Worm (Caenorhabditis elegans) whole organism, L4 larva: ENCODE data around the gene cutl-23.
A peak's percentile ranks its signal among the peaks of the same experiment; 100 is the strongest.

ENCODE experiments used
- R02D3.7 ChIP-seq: fragments of 150-350 bp; sonication (generic microtip); optimal IDR thresholded peaks from 3 replicates; lab custom pipeline; 2014; ENCODE audit warnings: missing biosample characterization, missing genetic modification characterization
- T26A8.4 ChIP-seq: fragments of 200-800 bp; sonication (Bioruptor generic); IDR thresholded peaks from 2 replicates; pipeline ENCODE4 v1.3.6; 2022; ENCODE audit warnings: missing genetic modification characterization, missing compliant biosample characterization
- Y105C5A.15 ChIP-seq: fragments of 200-800 bp; sonication (Bioruptor generic); IDR thresholded peaks from 2 replicates; pipeline ENCODE4 v1.3.6; 2022; ENCODE audit warnings: missing genetic modification characterization, missing compliant biosample characterization
- Y5F2A.4 ChIP-seq: fragments of 200-800 bp; sonication (Bioruptor generic); optimal IDR thresholded peaks from 2 replicates; lab custom pipeline; 2018; ENCODE audit warnings: mild to moderate bottlenecking, missing genetic modification characterization, missing compliant biosample characterization
- Y75B8A.6 ChIP-seq: fragments of 200-800 bp; sonication (Bioruptor generic); IDR thresholded peaks from 2 replicates; pipeline ENCODE4 v1.3.6; 2022; ENCODE audit warnings: missing genetic modification reagents, missing genetic modification characterization, missing compliant biosample characterization
- ZK337.2 ChIP-seq: fragments of 200-800 bp; sonication (Bioruptor generic); IDR thresholded peaks from 2 replicates; pipeline ENCODE4 v1.3.6; 2022; ENCODE audit warnings: missing genetic modification reagents, missing genetic modification characterization, missing compliant biosample characterization
- aly-2 ChIP-seq: sonication (generic microtip); optimal IDR thresholded peaks from 2 replicates; lab custom pipeline; 2018; ENCODE audit warnings: missing biosample characterization, missing genetic modification characterization
- arid-1 ChIP-seq: fragments of 200-800 bp; sonication (Bioruptor generic); conservative IDR thresholded peaks from 2 replicates; pipeline ENCODE4 v1.3.6; 2022; ENCODE audit warnings: missing genetic modification reagents, missing genetic modification characterization, missing compliant biosample characterization
- ceh-20 ChIP-seq: fragments of 200-800 bp; sonication (Bioruptor generic); IDR thresholded peaks from 2 replicates; pipeline ENCODE4 v1.3.6; 2022; ENCODE audit warnings: missing genetic modification reagents, missing genetic modification characterization, missing compliant biosample characterization
- ceh-28 ChIP-seq: fragments of 150-350 bp; optimal IDR thresholded peaks from 2 replicates; lab custom pipeline; 2014; ENCODE audit warnings: missing biosample characterization, missing genetic modification reagents, missing genetic modification characterization
- ceh-32 ChIP-seq: sonication (generic microtip); optimal IDR thresholded peaks from 2 replicates; lab custom pipeline; 2016; ENCODE audit warnings: mild to moderate bottlenecking, missing genetic modification characterization, missing compliant biosample characterization; ENCODE audit not compliant: poor library complexity
- ceh-44 ChIP-seq: fragments of 200-800 bp; sonication (Bioruptor generic); IDR thresholded peaks from 2 replicates; pipeline ENCODE4 v1.3.6; 2022; ENCODE audit warnings: missing genetic modification reagents, missing genetic modification characterization, missing compliant biosample characterization
- ceh-82 ChIP-seq: sonication (generic microtip); optimal IDR thresholded peaks from 2 replicates; lab custom pipeline; 2017; ENCODE audit warnings: missing biosample characterization, missing genetic modification characterization
- cey-2 ChIP-seq: sonication (generic microtip); optimal IDR thresholded peaks from 3 replicates; lab custom pipeline; 2017; ENCODE audit warnings: missing genetic modification characterization, mild to moderate bottlenecking, missing compliant biosample characterization, antibody characterized with exemption, borderline replicate concordance; ENCODE audit not compliant: insufficient read depth
- ctbp-1 ChIP-seq: fragments of 200-800 bp; sonication (Bioruptor generic); IDR thresholded peaks from 2 replicates; pipeline ENCODE4 v1.3.6; 2022; ENCODE audit warnings: missing genetic modification reagents, missing genetic modification characterization, missing compliant biosample characterization
- daf-19 ChIP-seq: fragments of 200-800 bp; sonication (Bioruptor generic); conservative IDR thresholded peaks from 2 replicates; pipeline ENCODE4 v1.3.6; 2022; ENCODE audit warnings: missing genetic modification characterization, missing compliant biosample characterization
- daf-8 ChIP-seq: fragments of 200-800 bp; sonication (Bioruptor generic); IDR thresholded peaks from 2 replicates; pipeline ENCODE4 v1.3.6; 2022; ENCODE audit warnings: missing genetic modification characterization, missing compliant biosample characterization
- dmd-6 ChIP-seq: fragments of 200-800 bp; sonication (Bioruptor generic); IDR thresholded peaks from 2 replicates; pipeline ENCODE4 v1.3.6; 2022; ENCODE audit warnings: missing genetic modification reagents, missing genetic modification characterization, missing compliant biosample characterization
- dmd-9 ChIP-seq: fragments of 200-800 bp; sonication (Bioruptor generic); IDR thresholded peaks from 2 replicates; pipeline ENCODE4 v1.3.6; 2022; ENCODE audit warnings: missing genetic modification reagents, missing genetic modification characterization, missing compliant biosample characterization
- fkh-10 ChIP-seq: fragments of 150-350 bp; optimal IDR thresholded peaks from 2 replicates; lab custom pipeline; 2014; ENCODE audit warnings: missing biosample characterization, missing genetic modification reagents, missing genetic modification characterization
- fos-1 ChIP-seq: fragments of 150-350 bp; optimal IDR thresholded peaks from 2 replicates; lab custom pipeline; 2014; ENCODE audit warnings: missing biosample characterization, missing genetic modification characterization
- gei-8 ChIP-seq: fragments of 200-800 bp; sonication (Bioruptor generic); optimal IDR thresholded peaks from 2 replicates; lab custom pipeline; 2018; ENCODE audit warnings: mild to moderate bottlenecking, missing genetic modification characterization, missing compliant biosample characterization
- hlh-11 ChIP-seq: fragments of 200-800 bp; sonication (Bioruptor generic); optimal IDR thresholded peaks from 2 replicates; lab custom pipeline; 2018; ENCODE audit warnings: mild to moderate bottlenecking, missing genetic modification characterization, missing compliant biosample characterization
- hmg-1.1 ChIP-seq: fragments of 200-800 bp; sonication (Bioruptor generic); IDR thresholded peaks from 2 replicates; pipeline ENCODE4 v1.3.6; 2022; ENCODE audit warnings: missing genetic modification reagents, missing genetic modification characterization, missing compliant biosample characterization
- lin-15B ChIP-seq: fragments of 150-350 bp; sonication (generic microtip); optimal IDR thresholded peaks from 3 replicates; lab custom pipeline; 2014; ENCODE audit warnings: missing biosample characterization, missing genetic modification characterization
- lin-38 ChIP-seq: fragments of 200-800 bp; sonication (Bioruptor generic); IDR thresholded peaks from 2 replicates; pipeline ENCODE4 v1.3.6; 2022; ENCODE audit warnings: missing genetic modification reagents, missing genetic modification characterization, missing compliant biosample characterization
- lin-39 ChIP-seq: fragments of 150-350 bp; optimal IDR thresholded peaks from 2 replicates; lab custom pipeline; 2014; ENCODE audit warnings: missing biosample characterization, missing genetic modification reagents, missing genetic modification characterization
- lir-3 ChIP-seq: sonication (generic microtip); optimal IDR thresholded peaks from 2 replicates; lab custom pipeline; 2016; ENCODE audit warnings: mild to moderate bottlenecking, missing genetic modification characterization, missing compliant biosample characterization
- madf-5 ChIP-seq, 2 experiments: fragments of 200-800 bp; sonication (Bioruptor generic); IDR thresholded peaks; 2 replicates each; pipeline ENCODE4 v1.3.6; 2022; ENCODE audit warnings: missing compliant biosample characterization in 2 of 2, missing genetic modification characterization in 2 of 2
- mes-2 ChIP-seq: sonication (generic microtip); optimal IDR thresholded peaks from 2 replicates; lab custom pipeline; 2016; ENCODE audit warnings: missing genotype, mild to moderate bottlenecking, missing genetic modification characterization, missing compliant biosample characterization; ENCODE audit not compliant: poor library complexity, severe bottlenecking
- mxl-2 ChIP-seq: fragments of 200-800 bp; sonication (Bioruptor generic); conservative IDR thresholded peaks from 2 replicates; pipeline ENCODE4 v1.3.6; 2022; ENCODE audit warnings: missing genetic modification reagents, missing genetic modification characterization, missing compliant biosample characterization
- mxl-3 ChIP-seq: fragments of 200-800 bp; sonication (Bioruptor generic); optimal IDR thresholded peaks from 2 replicates; lab custom pipeline; 2018; ENCODE audit warnings: mild to moderate bottlenecking, missing genetic modification characterization, missing compliant biosample characterization
- nhr-102 ChIP-seq: sonication (generic microtip); optimal IDR thresholded peaks from 2 replicates; lab custom pipeline; 2016; ENCODE audit warnings: mild to moderate bottlenecking, missing genetic modification characterization, moderate library complexity, missing compliant biosample characterization
- nhr-111 ChIP-seq: fragments of 200-800 bp; sonication (Bioruptor generic); optimal IDR thresholded peaks from 2 replicates; lab custom pipeline; 2018; ENCODE audit warnings: mild to moderate bottlenecking, missing genetic modification characterization, missing compliant biosample characterization
- nhr-237 ChIP-seq: sonication (generic microtip); optimal IDR thresholded peaks from 2 replicates; lab custom pipeline; 2017; ENCODE audit warnings: missing biosample characterization, missing genetic modification characterization
- nhr-28 ChIP-seq: fragments of 150-350 bp; optimal IDR thresholded peaks from 2 replicates; lab custom pipeline; 2014; ENCODE audit warnings: missing biosample characterization, missing genetic modification characterization
- nhr-41 ChIP-seq: fragments of 200-800 bp; sonication (Bioruptor generic); IDR thresholded peaks from 2 replicates; pipeline ENCODE4 v1.3.6; 2022; ENCODE audit warnings: missing genetic modification reagents, missing genetic modification characterization, missing compliant biosample characterization
- nhr-42 ChIP-seq: fragments of 200-800 bp; sonication (Bioruptor generic); IDR thresholded peaks from 2 replicates; pipeline ENCODE4 v1.3.6; 2022; ENCODE audit warnings: missing genetic modification characterization, missing compliant biosample characterization
- nhr-48 ChIP-seq: sonication (generic microtip); optimal IDR thresholded peaks from 2 replicates; lab custom pipeline; 2016; ENCODE audit warnings: mild to moderate bottlenecking, missing genetic modification characterization, missing compliant biosample characterization
- nhr-76 ChIP-seq: fragments of 150-350 bp; optimal IDR thresholded peaks from 2 replicates; lab custom pipeline; 2014; ENCODE audit warnings: missing biosample characterization, missing genetic modification characterization
- nhr-77 ChIP-seq: fragments of 150-350 bp; optimal IDR thresholded peaks from 2 replicates; lab custom pipeline; 2014; ENCODE audit warnings: missing biosample characterization, missing genetic modification characterization
- pha-4 ChIP-seq, 2 experiments: fragments of 150-350 bp in 1 of 2; fragments of 200-800 bp in 1 of 2; sonication (Bioruptor generic) in 1 of 2; IDR thresholded peaks in 1 of 2; optimal IDR thresholded peaks in 1 of 2; 2 replicates each; pipeline versions ENCODE4 v1.3.6 to Lab custom; 2014 to 2022; ENCODE audit warnings: missing genetic modification characterization in 2 of 2, missing genetic modification reagents in 2 of 2, missing biosample characterization in 1 of 2, missing compliant biosample characterization in 1 of 2
- rbr-2 ChIP-seq: sonication (generic microtip); optimal IDR thresholded peaks from 2 replicates; lab custom pipeline; 2016; ENCODE audit warnings: missing genotype, missing genetic modification characterization, missing compliant biosample characterization
- skn-1 ChIP-seq: fragments of 150-350 bp; optimal IDR thresholded peaks from 2 replicates; lab custom pipeline; 2014; ENCODE audit warnings: missing biosample characterization, missing genetic modification characterization
- snpc-4 ChIP-seq: fragments of 150-350 bp; optimal IDR thresholded peaks from 2 replicates; lab custom pipeline; 2014; ENCODE audit warnings: missing biosample characterization, missing genetic modification characterization
- tra-1 ChIP-seq: fragments of 200-800 bp; sonication (Bioruptor generic); IDR thresholded peaks from 2 replicates; pipeline ENCODE4 v1.3.6; 2022; ENCODE audit warnings: missing genetic modification reagents, missing genetic modification characterization, missing compliant biosample characterization
- unc-130 ChIP-seq: sonication (generic microtip); optimal IDR thresholded peaks from 2 replicates; lab custom pipeline; 2016; ENCODE audit warnings: missing genetic modification reagents, missing genetic modification characterization, missing compliant biosample characterization
- unc-62 ChIP-seq, 3 experiments: fragments of 150-350 bp in 1 of 3; sonication (generic microtip); optimal IDR thresholded peaks in 2 of 3; peaks in 1 of 3; 1 replicate in 1 of 3; 2 replicates in 2 of 3; lab custom pipeline; 2014 to 2017; ENCODE audit warnings: missing biosample characterization in 3 of 3, missing genetic modification characterization in 3 of 3, missing genetic modification reagents in 3 of 3, missing genotype in 1 of 3
- zip-11 ChIP-seq: fragments of 200-800 bp; sonication (Bioruptor generic); IDR thresholded peaks from 2 replicates; pipeline ENCODE4 v1.3.6; 2022; ENCODE audit warnings: missing genetic modification characterization, missing compliant biosample characterization
- ztf-7 ChIP-seq: fragments of 150-350 bp; optimal IDR thresholded peaks from 2 replicates; lab custom pipeline; 2014; ENCODE audit warnings: missing biosample characterization, missing genetic modification characterization

Gene cutl-23

DNA sequence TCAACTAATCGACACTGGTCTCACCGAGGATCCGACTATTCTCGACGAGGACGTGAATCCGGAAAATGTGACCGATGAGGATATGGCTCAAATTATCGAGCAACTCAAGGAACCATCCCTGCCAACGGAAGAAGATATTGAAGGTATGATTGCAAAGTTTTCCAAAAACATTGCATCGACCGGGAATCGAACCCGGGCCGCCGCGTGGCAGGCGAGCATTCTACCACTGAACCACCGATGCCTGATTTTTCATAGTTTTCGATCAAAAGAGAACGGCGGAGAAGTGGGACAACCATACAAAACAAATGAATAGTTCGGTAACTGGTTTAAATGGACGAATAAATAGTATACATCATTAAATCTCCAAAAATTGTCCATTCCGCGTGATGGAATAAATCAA lies 8.1 kb upstream of the cutl-23 start (continued):
- TF ChIP-seq nhr-42 (GFP tag; lab: Robert Waterston, UW) (no peak), mxl-2 (GFP tag; lab: Robert Waterston, UW) (0 out of 2 replicates have a peak, but pooled peaks have one; percentile 23), mxl-3 (GFP tag; lab: Kevin White, UChicago) (peak; percentile 50), ZK337.2 (no peak), Y5F2A.4 (GFP tag; lab: Kevin White, UChicago) (no peak), nhr-111 (GFP tag; lab: Kevin White, UChicago) (no peak), nhr-77 (no peak), fkh-10 (GFP tag; lab: Kevin White, UChicago) (no peak), ceh-32 (tag; lab: Kevin White, UChicago) (no peak), tra-1 (GFP tag; lab: Robert Waterston, UW) (peak; percentile 50), nhr-237 (tag; lab: Kevin White, UChicago) (no peak), unc-130 (GFP tag; lab: Kevin White, UChicago) (peak; percentile 50), dmd-6 (no peak), mes-2 (tag; lab: Kevin White, UChicago) (peak; percentile 17), ceh-82 (no peak), pha-4 (GFP tag; IDR thresholded peaks at IDR 0.05; lab: Robert Waterston, UW) (peak; percentile 65), pha-4 (tag; optimal IDR thresholded peaks at IDR 0.05; lab: Kevin White, UChicago) (no peak), lin-38 (GFP tag; lab: Robert Waterston, UW) (peak; percentile 71), ztf-7 (tag; lab: Kevin White, UChicago) (no peak), cey-2 (tag; lab: Kevin White, UChicago) (no peak), nhr-48 (tag; lab: Kevin White, UChicago) (no peak), lin-39 (tag; lab: Kevin White, UChicago) (no peak), nhr-76 (tag; lab: Kevin White, UChicago) (no peak), ctbp-1 (GFP tag; lab: Robert Waterston, UW) (peak; percentile 73), hlh-11 (no peak), nhr-102 (peak; percentile 6), skn-1 (tag; lab: Kevin White, UChicago) (no peak), ceh-28 (tag; lab: Kevin White, UChicago) (no peak), snpc-4 (no peak), madf-5 (GFP tag; IDR thresholded peaks at IDR 0.05; lab: Robert Waterston, UW) (0 out of 4 replicates have a peak, but pooled peaks of 1 of the 2 experiments have one; percentile 33), nhr-41 (GFP tag; lab: Robert Waterston, UW) (no peak), daf-8 (GFP tag; lab: Robert Waterston, UW) (no peak), T26A8.4 (GFP tag; lab: Robert Waterston, UW) (peak; percentile 63), lir-3 (tag; lab: Kevin White, UChicago) (no peak), zip-11 (GFP tag; lab: Robert Waterston, UW) (no peak), hmg-1.1 (GFP tag; lab: Robert Waterston, UW) (peak; percentile 50; the same call in 1 of the 2 replicates), ceh-44 (GFP tag; lab: Robert Waterston, UW) (no peak), arid-1 (GFP tag; lab: Robert Waterston, UW) (peak; percentile 10; the same call in 1 of the 2 replicates), dmd-9 (GFP tag; lab: Robert Waterston, UW) (0 out of 2 replicates have a peak, but pooled peaks have one; percentile 14), unc-62 (GFP tag; optimal IDR thresholded peaks at IDR 0.05 in 1 of 2; lab: Kevin White, UChicago) (peak in 1 of 2 experiments; percentile 67), unc-62 (tag; optimal IDR thresholded peaks at IDR 0.05; lab: Kevin White, UChicago) (no peak), aly-2 (tag; lab: Kevin White, UChicago) (no peak), fos-1 (no peak), Y105C5A.15 (GFP tag; lab: Robert Waterston, UW) (peak; percentile 76; the same call in 1 of the 2 replicates), ceh-20 (GFP tag; lab: Robert Waterston, UW) (no peak), gei-8 (GFP tag; lab: Kevin White, UChicago) (no peak), Y75B8A.6 (GFP tag; lab: Robert Waterston, UW) (peak; percentile 73; the same call in 1 of the 2 replicates), rbr-2 (tag; lab: Kevin White, UChicago) (no peak), R02D3.7 (tag; lab: Kevin White, UChicago) (no peak), nhr-28 (tag; lab: Kevin White, UChicago) (no peak), lin-15B (no peak), daf-19 (GFP tag; lab: Robert Waterston, UW) (0 out of 2 replicates have a peak, but pooled peaks have one; percentile 8)
